Worm (Caenorhabditis elegans): ENCODE measurements around the gene srh-248.

DNA sequence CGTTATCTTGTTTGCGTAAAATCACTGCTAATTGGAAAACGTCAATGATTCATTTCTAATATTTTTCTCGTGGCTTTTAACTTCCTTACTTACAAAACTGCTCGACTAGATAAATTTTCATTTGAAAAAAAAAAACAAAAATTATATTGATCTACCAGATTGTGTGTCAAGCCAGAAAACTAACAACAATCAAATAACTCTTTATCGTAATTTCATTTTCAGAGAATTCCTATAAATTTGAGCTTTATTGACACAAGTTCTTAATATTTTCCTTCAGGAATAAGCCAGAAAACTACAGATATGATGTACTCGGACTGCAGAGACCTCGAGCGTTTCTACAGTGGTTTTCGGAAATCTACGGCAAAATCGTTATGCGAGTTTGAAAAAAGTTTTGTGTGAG is 21.0 kb upstream of the srh-248 start, which contains the start of gene srw-124:
- TF ChIP-seq tbx-37 (GFP tag; conservative IDR thresholded peaks at IDR 0.05) = no peak
- TF ChIP-seq ama-1 (optimal IDR thresholded peaks at IDR 0.05) = no peak
- TF ChIP-seq tra-4 (tag; optimal IDR thresholded peaks at IDR 0.05) = no peak
- TF ChIP-seq tbx-11 (GFP tag; IDR thresholded peaks at IDR 0.05) = no peak
- no peak for TF ChIP-seq flt-1 (GFP tag; IDR thresholded peaks at IDR 0.05)
- TF ChIP-seq hmg-4 (GFP tag; optimal IDR thresholded peaks at IDR 0.05) = no peak
- TF ChIP-seq hmbx-1 (tag; optimal IDR thresholded peaks at IDR 0.05) = no peak
- TF ChIP-seq F13C5.2 (tag; optimal IDR thresholded peaks at IDR 0.05) = no peak
- no peak for TF ChIP-seq B0310.2 (tag; optimal IDR thresholded peaks at IDR 0.05)
- TF ChIP-seq ceh-13 (GFP tag; optimal IDR thresholded peaks at IDR 0.05) = no peak

Measured in whole organism, early embryonic.